Worm (Caenorhabditis elegans): Measurements from ENCODE around the gene C15C7.6.

- TF ChIP-seq dpl-1 (GFP tag; optimal IDR thresholded peaks at IDR 0.05) (no peak), nhr-77 (tag; optimal IDR thresholded peaks at IDR 0.05) (no peak), egl-27 (tag; optimal IDR thresholded peaks at IDR 0.05) (no peak), F49E8.2 (tag; optimal IDR thresholded peaks at IDR 0.05; ENCODE audit: borderline replicate concordance) (no peak), pha-4 (GFP tag; IDR thresholded peaks at IDR 0.05) (no peak), pha-4 (tag; optimal IDR thresholded peaks at IDR 0.05) (no peak), dmd-6 (GFP tag; IDR thresholded peaks at IDR 0.05) (no peak), skn-1 (tag; optimal IDR thresholded peaks at IDR 0.05) (no peak), nhr-111 (GFP tag; optimal IDR thresholded peaks at IDR 0.05) (no peak), lin-13 (GFP tag; optimal IDR thresholded peaks at IDR 0.05) (no peak), nhr-11 (tag; optimal IDR thresholded peaks at IDR 0.05) (no peak)
Measured at ce11 chrX:3202350-3202749, 32.0 kb upstream of the C15C7.6 start.

Data from whole organism, L4 larva.